Worm (Caenorhabditis elegans) whole organism, young adult: ENCODE data around the gene acn-1.

Source experiments
- D2030.7 ChIP-seq: fragments of 200-800 bp; sonication (Bioruptor generic); IDR thresholded peaks from 2 replicates; pipeline ENCODE4 v1.3.6; 2022; ENCODE audit warnings: missing genetic modification reagents, missing genetic modification characterization, missing compliant biosample characterization
- F39B2.1 ChIP-seq: fragments of 200-800 bp; sonication (Bioruptor generic); IDR thresholded peaks from 2 replicates; pipeline ENCODE4 v1.3.6; 2022; ENCODE audit warnings: missing genetic modification reagents, missing genetic modification characterization, missing compliant biosample characterization
- K11D2.4 ChIP-seq: fragments of 200-800 bp; sonication (Bioruptor generic); IDR thresholded peaks from 2 replicates; pipeline ENCODE4 v1.3.6; 2022; ENCODE audit warnings: missing genetic modification reagents, missing genetic modification characterization, missing compliant biosample characterization
- hrde-1 ChIP-seq: sonication (generic microtip); optimal IDR thresholded peaks from 2 replicates; lab custom pipeline; 2016; ENCODE audit warnings: missing genetic modification characterization, mild to moderate bottlenecking, missing compliant biosample characterization, moderate library complexity, missing genotype, missing genetic modification reagents, borderline replicate concordance
- nfya-2 ChIP-seq: fragments of 200-800 bp; sonication (Bioruptor generic); IDR thresholded peaks from 2 replicates; pipeline ENCODE4 v1.3.6; 2022; ENCODE audit warnings: missing genetic modification reagents, missing genetic modification characterization, missing compliant biosample characterization
- sdz-38 ChIP-seq: sonication (generic microtip); optimal IDR thresholded peaks from 2 replicates; lab custom pipeline; 2016; ENCODE audit warnings: missing genotype, missing genetic modification characterization, missing compliant biosample characterization
- snpc-1.1 ChIP-seq: sonication (generic microtip); optimal IDR thresholded peaks from 2 replicates; lab custom pipeline; 2017; ENCODE audit warnings: missing genetic modification characterization, mild to moderate bottlenecking, missing compliant biosample characterization, antibody characterized with exemption, moderate library complexity, missing genotype, missing genetic modification reagents; ENCODE audit not compliant: insufficient read depth
- sptf-2 ChIP-seq: fragments of 200-800 bp; sonication (Bioruptor generic); optimal IDR thresholded peaks from 2 replicates; lab custom pipeline; 2018; ENCODE audit warnings: mild to moderate bottlenecking, missing genetic modification characterization, missing compliant biosample characterization
- unc-62 ChIP-seq: fragments of 150-350 bp; optimal IDR thresholded peaks from 2 replicates; lab custom pipeline; 2014; ENCODE audit warnings: missing biosample characterization, missing genetic modification reagents, missing genetic modification characterization

- TF ChIP-seq F39B2.1 (GFP tag; lab: Robert Waterston, UW), result no peak
- no peak for TF ChIP-seq nfya-2
- no peak for TF ChIP-seq unc-62 (GFP tag; lab: Kevin White, UChicago)
- no peak for TF ChIP-seq D2030.7 (GFP tag; lab: Robert Waterston, UW)
- no peak for TF ChIP-seq K11D2.4 (GFP tag; lab: Robert Waterston, UW)
- TF ChIP-seq sdz-38, result no peak
- no peak for TF ChIP-seq hrde-1 (tag; lab: Kevin White, UChicago)
- TF ChIP-seq sptf-2 (GFP tag; lab: Kevin White, UChicago), result no peak
- no peak for TF ChIP-seq snpc-1.1 (tag; lab: Kevin White, UChicago)
Observed at ce11 chrX:5066570-5066969, 30.3 kb downstream of the acn-1 start.
